Worm (Caenorhabditis elegans) whole organism, L4 larva: Measurements from ENCODE around the gene rpn-9.

Source experiments
- D1046.2 ChIP-seq: fragments of 200-800 bp; sonication (Bioruptor generic); IDR thresholded peaks from 2 replicates; pipeline ENCODE4 v1.3.6; 2022; ENCODE audit warnings: missing genetic modification characterization, missing compliant biosample characterization
- F26F4.8 ChIP-seq: fragments of 200-800 bp; sonication (Bioruptor generic); conservative IDR thresholded peaks from 2 replicates; pipeline ENCODE4 v1.3.6; 2022; ENCODE audit warnings: missing genetic modification characterization, missing compliant biosample characterization
- F49E8.2 ChIP-seq: sonication (generic microtip); optimal IDR thresholded peaks from 2 replicates; lab custom pipeline; 2016; ENCODE audit warnings: missing compliant biosample characterization, mild to moderate bottlenecking, missing genetic modification characterization, borderline replicate concordance
- R02D3.7 ChIP-seq: fragments of 150-350 bp; sonication (generic microtip); optimal IDR thresholded peaks from 3 replicates; lab custom pipeline; 2014; ENCODE audit warnings: missing biosample characterization, missing genetic modification characterization
- Y75B8A.6 ChIP-seq: fragments of 200-800 bp; sonication (Bioruptor generic); IDR thresholded peaks from 2 replicates; pipeline ENCODE4 v1.3.6; 2022; ENCODE audit warnings: missing genetic modification reagents, missing genetic modification characterization, missing compliant biosample characterization
- ZK546.5 ChIP-seq, 2 experiments: sonication (generic microtip); optimal IDR thresholded peaks; 2 replicates each; lab custom pipeline; 2017; ENCODE audit warnings: missing biosample characterization in 2 of 2, missing genetic modification characterization in 2 of 2
- ama-1 ChIP-seq: fragments of 150-350 bp; optimal IDR thresholded peaks from 2 replicates; lab custom pipeline; 2014; ENCODE audit warnings: inconsistent platforms, mixed read lengths
- arid-1 ChIP-seq: fragments of 200-800 bp; sonication (Bioruptor generic); conservative IDR thresholded peaks from 2 replicates; pipeline ENCODE4 v1.3.6; 2022; ENCODE audit warnings: missing genetic modification reagents, missing genetic modification characterization, missing compliant biosample characterization
- ceh-44 ChIP-seq: fragments of 200-800 bp; sonication (Bioruptor generic); IDR thresholded peaks from 2 replicates; pipeline ENCODE4 v1.3.6; 2022; ENCODE audit warnings: missing genetic modification reagents, missing genetic modification characterization, missing compliant biosample characterization
- cey-2 ChIP-seq: sonication (generic microtip); optimal IDR thresholded peaks from 3 replicates; lab custom pipeline; 2017; ENCODE audit warnings: missing genetic modification characterization, mild to moderate bottlenecking, missing compliant biosample characterization, antibody characterized with exemption, borderline replicate concordance; ENCODE audit not compliant: insufficient read depth
- daf-12 ChIP-seq: fragments of 150-350 bp; optimal IDR thresholded peaks from 2 replicates; lab custom pipeline; 2014; ENCODE audit warnings: missing biosample characterization, missing genetic modification reagents, missing genetic modification characterization
- daf-16 ChIP-seq, 3 experiments: sonication (generic microtip); optimal IDR thresholded peaks; 2 replicates each; lab custom pipeline; 2016 to 2017; ENCODE audit warnings: missing genetic modification characterization in 3 of 3, missing genetic modification reagents in 3 of 3, mild to moderate bottlenecking in 2 of 3, missing compliant biosample characterization in 2 of 3, missing biosample characterization in 1 of 3, moderate library complexity in 1 of 3
- dmd-6 ChIP-seq: fragments of 200-800 bp; sonication (Bioruptor generic); IDR thresholded peaks from 2 replicates; pipeline ENCODE4 v1.3.6; 2022; ENCODE audit warnings: missing genetic modification reagents, missing genetic modification characterization, missing compliant biosample characterization
- dpl-1 ChIP-seq: fragments of 150-350 bp; optimal IDR thresholded peaks from 2 replicates; lab custom pipeline; 2014; ENCODE audit warnings: missing biosample characterization, missing genetic modification reagents, missing genetic modification characterization
- dve-1 ChIP-seq: sonication (generic microtip); optimal IDR thresholded peaks from 2 replicates; lab custom pipeline; 2017; ENCODE audit warnings: antibody characterized with exemption, mild to moderate bottlenecking, missing genetic modification characterization, missing compliant biosample characterization; ENCODE audit not compliant: insufficient read depth
- egl-43 ChIP-seq: fragments of 200-800 bp; sonication (Bioruptor generic); IDR thresholded peaks from 2 replicates; pipeline ENCODE4 v1.3.6; 2022; ENCODE audit warnings: missing genetic modification reagents, missing genetic modification characterization, missing compliant biosample characterization
- fkh-10 ChIP-seq: fragments of 150-350 bp; optimal IDR thresholded peaks from 2 replicates; lab custom pipeline; 2014; ENCODE audit warnings: missing biosample characterization, missing genetic modification reagents, missing genetic modification characterization
- hif-1 ChIP-seq, 2 experiments: sonication (generic microtip); optimal IDR thresholded peaks; 2 replicates each; lab custom pipeline; 2016 to 2017; ENCODE audit warnings: missing compliant biosample characterization in 2 of 2, missing genetic modification characterization in 2 of 2, missing genetic modification reagents in 2 of 2, missing genotype in 2 of 2, mild to moderate bottlenecking in 1 of 2
- hlh-11 ChIP-seq: fragments of 200-800 bp; sonication (Bioruptor generic); optimal IDR thresholded peaks from 2 replicates; lab custom pipeline; 2018; ENCODE audit warnings: mild to moderate bottlenecking, missing genetic modification characterization, missing compliant biosample characterization
- hlh-30 ChIP-seq: sonication (generic microtip); optimal IDR thresholded peaks from 2 replicates; lab custom pipeline; 2017; ENCODE audit warnings: antibody characterized with exemption, mild to moderate bottlenecking, missing genetic modification characterization, missing compliant biosample characterization; ENCODE audit not compliant: insufficient read depth
- lim-7 ChIP-seq: fragments of 200-800 bp; sonication (Bioruptor generic); IDR thresholded peaks from 2 replicates; pipeline ENCODE4 v1.3.6; 2022; ENCODE audit warnings: missing genetic modification characterization, missing compliant biosample characterization
- lin-13 ChIP-seq: fragments of 150-350 bp; optimal IDR thresholded peaks from 2 replicates; lab custom pipeline; 2014; ENCODE audit warnings: missing biosample characterization, missing genetic modification reagents, missing genetic modification characterization
- lin-38 ChIP-seq: fragments of 200-800 bp; sonication (Bioruptor generic); IDR thresholded peaks from 2 replicates; pipeline ENCODE4 v1.3.6; 2022; ENCODE audit warnings: missing genetic modification reagents, missing genetic modification characterization, missing compliant biosample characterization
- lin-39 ChIP-seq: fragments of 150-350 bp; optimal IDR thresholded peaks from 2 replicates; lab custom pipeline; 2014; ENCODE audit warnings: missing biosample characterization, missing genetic modification reagents, missing genetic modification characterization
- lir-3 ChIP-seq: sonication (generic microtip); optimal IDR thresholded peaks from 2 replicates; lab custom pipeline; 2016; ENCODE audit warnings: mild to moderate bottlenecking, missing genetic modification characterization, missing compliant biosample characterization
- lsy-2 ChIP-seq, 2 experiments: fragments of 150-350 bp in 1 of 2; sonication (generic microtip) in 1 of 2; optimal IDR thresholded peaks; 2 replicates each; lab custom pipeline; 2014 to 2017; ENCODE audit warnings: missing biosample characterization in 2 of 2, missing genetic modification characterization in 2 of 2
- mdl-1 ChIP-seq, 2 experiments: fragments of 150-350 bp in 1 of 2; sonication (generic microtip) in 1 of 2; optimal IDR thresholded peaks; 2 replicates each; lab custom pipeline; 2014 to 2017; ENCODE audit warnings: missing biosample characterization in 2 of 2, missing genetic modification characterization in 2 of 2
- mep-1 ChIP-seq: fragments of 150-350 bp; sonication (generic microtip); optimal IDR thresholded peaks from 3 replicates; lab custom pipeline; 2014; ENCODE audit warnings: missing biosample characterization, missing genetic modification characterization
- mes-2 ChIP-seq: sonication (generic microtip); optimal IDR thresholded peaks from 2 replicates; lab custom pipeline; 2016; ENCODE audit warnings: missing genotype, mild to moderate bottlenecking, missing genetic modification characterization, missing compliant biosample characterization; ENCODE audit not compliant: poor library complexity, severe bottlenecking
- mxl-3 ChIP-seq: fragments of 200-800 bp; sonication (Bioruptor generic); optimal IDR thresholded peaks from 2 replicates; lab custom pipeline; 2018; ENCODE audit warnings: mild to moderate bottlenecking, missing genetic modification characterization, missing compliant biosample characterization
- nhr-102 ChIP-seq: sonication (generic microtip); optimal IDR thresholded peaks from 2 replicates; lab custom pipeline; 2016; ENCODE audit warnings: mild to moderate bottlenecking, missing genetic modification characterization, moderate library complexity, missing compliant biosample characterization
- nhr-11 ChIP-seq: fragments of 150-350 bp; optimal IDR thresholded peaks from 2 replicates; lab custom pipeline; 2014; ENCODE audit warnings: missing biosample characterization, missing genetic modification characterization
- nhr-25 ChIP-seq: sonication (generic microtip); optimal IDR thresholded peaks from 2 replicates; lab custom pipeline; 2017; ENCODE audit warnings: missing genetic modification characterization, mild to moderate bottlenecking, missing compliant biosample characterization, antibody characterized with exemption, moderate library complexity, borderline replicate concordance; ENCODE audit not compliant: insufficient read depth
- nhr-28 ChIP-seq: fragments of 150-350 bp; optimal IDR thresholded peaks from 2 replicates; lab custom pipeline; 2014; ENCODE audit warnings: missing biosample characterization, missing genetic modification characterization
- nhr-42 ChIP-seq: fragments of 200-800 bp; sonication (Bioruptor generic); IDR thresholded peaks from 2 replicates; pipeline ENCODE4 v1.3.6; 2022; ENCODE audit warnings: missing genetic modification characterization, missing compliant biosample characterization
- nhr-48 ChIP-seq: sonication (generic microtip); optimal IDR thresholded peaks from 2 replicates; lab custom pipeline; 2016; ENCODE audit warnings: mild to moderate bottlenecking, missing genetic modification characterization, missing compliant biosample characterization
- nhr-6 ChIP-seq: fragments of 150-350 bp; optimal IDR thresholded peaks from 2 replicates; lab custom pipeline; 2014; ENCODE audit warnings: missing biosample characterization, missing genetic modification characterization
- nhr-77 ChIP-seq: fragments of 150-350 bp; optimal IDR thresholded peaks from 2 replicates; lab custom pipeline; 2014; ENCODE audit warnings: missing biosample characterization, missing genetic modification characterization
- pha-4 ChIP-seq, 2 experiments: fragments of 150-350 bp in 1 of 2; fragments of 200-800 bp in 1 of 2; sonication (Bioruptor generic) in 1 of 2; IDR thresholded peaks in 1 of 2; optimal IDR thresholded peaks in 1 of 2; 2 replicates each; pipeline versions ENCODE4 v1.3.6 to Lab custom; 2014 to 2022; ENCODE audit warnings: missing genetic modification characterization in 2 of 2, missing genetic modification reagents in 2 of 2, missing biosample characterization in 1 of 2, missing compliant biosample characterization in 1 of 2
- pqm-1 ChIP-seq: sonication (generic microtip); optimal IDR thresholded peaks from 2 replicates; lab custom pipeline; 2017; ENCODE audit warnings: missing biosample characterization, missing genetic modification characterization
- rbr-2 ChIP-seq: sonication (generic microtip); optimal IDR thresholded peaks from 2 replicates; lab custom pipeline; 2016; ENCODE audit warnings: missing genotype, missing genetic modification characterization, missing compliant biosample characterization
- set-16 ChIP-seq: fragments of 200-800 bp; sonication (Bioruptor generic); IDR thresholded peaks from 2 replicates; pipeline ENCODE4 v1.3.6; 2022; ENCODE audit warnings: missing genetic modification reagents, missing genetic modification characterization, missing compliant biosample characterization
- snpc-4 ChIP-seq: fragments of 150-350 bp; optimal IDR thresholded peaks from 2 replicates; lab custom pipeline; 2014; ENCODE audit warnings: missing biosample characterization, missing genetic modification characterization
- unc-130 ChIP-seq: sonication (generic microtip); optimal IDR thresholded peaks from 2 replicates; lab custom pipeline; 2016; ENCODE audit warnings: missing genetic modification reagents, missing genetic modification characterization, missing compliant biosample characterization
- unc-39 ChIP-seq: sonication (generic microtip); optimal IDR thresholded peaks from 2 replicates; lab custom pipeline; 2017; ENCODE audit warnings: missing biosample characterization, missing genetic modification characterization
- zfp-2 ChIP-seq: sonication (generic microtip); optimal IDR thresholded peaks from 2 replicates; lab custom pipeline; 2016; ENCODE audit warnings: mild to moderate bottlenecking, missing genetic modification characterization, missing compliant biosample characterization
- zfp-3 ChIP-seq: fragments of 200-800 bp; sonication (Bioruptor generic); conservative IDR thresholded peaks from 2 replicates; pipeline ENCODE4 v1.3.6; 2022; ENCODE audit warnings: missing genetic modification reagents, missing genetic modification characterization, missing compliant biosample characterization

The rpn-9 gene

DNA sequence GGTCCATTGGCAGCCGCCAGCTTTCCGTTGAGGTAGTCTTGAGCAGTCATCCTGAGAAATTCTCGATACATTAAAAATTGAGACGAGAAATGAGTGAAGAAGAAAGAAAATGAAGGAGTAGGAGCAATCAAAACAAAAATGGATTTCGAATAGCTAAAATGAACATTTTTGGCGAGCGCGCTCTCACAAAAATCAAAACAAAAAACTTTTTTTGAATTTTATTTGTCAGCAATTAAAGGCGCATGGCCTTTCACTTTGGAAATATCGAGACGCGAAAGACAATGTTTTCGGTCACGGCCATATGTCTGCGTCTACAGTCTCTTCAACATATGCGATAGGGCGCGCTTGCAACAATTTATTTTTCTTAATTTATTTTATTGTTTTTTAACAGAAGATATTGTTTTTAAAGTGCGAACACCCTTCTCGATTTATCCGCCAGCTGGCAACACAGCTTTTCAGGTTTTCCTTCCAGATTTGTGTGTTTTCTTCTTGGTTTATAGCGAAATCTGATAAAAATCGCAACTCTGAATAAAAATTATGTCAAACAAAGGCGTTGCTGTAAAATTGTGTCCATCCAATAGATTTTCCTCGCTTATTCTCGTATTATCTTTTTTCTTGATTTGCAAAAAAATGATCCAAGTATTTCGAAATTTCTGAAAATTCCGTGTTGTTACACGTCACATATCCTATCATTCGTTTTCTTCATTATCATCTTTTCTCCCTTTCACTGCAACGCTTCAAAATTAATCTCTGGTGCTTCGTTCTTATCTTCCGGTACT, at the start of gene rpn-9, which contains the start of gene T06D8.9:
Gene rpn-9, minus strand, starts transcription at position 51 of the 779 bp plus-strand sequence.
Gene T06D8.9, plus strand, starts transcription at position 729 of the 779 bp plus-strand sequence.
- TF ChIP-seq lin-13 (GFP tag; lab: Kevin White, UChicago) (peak; percentile 87), nhr-77 (tag; lab: Kevin White, UChicago) (peak; percentile 72), pha-4 (GFP tag; IDR thresholded peaks at IDR 0.05; lab: Robert Waterston, UW) (no peak), pha-4 (tag; optimal IDR thresholded peaks at IDR 0.05; lab: Kevin White, UChicago) (peak; percentile 98), nhr-28 (tag; lab: Kevin White, UChicago) (peak; percentile 61), nhr-25 (tag; lab: Kevin White, UChicago) (no peak), lir-3 (no peak), dpl-1 (GFP tag; lab: Kevin White, UChicago) (peak; percentile 71), nhr-6 (tag; lab: Kevin White, UChicago) (peak; percentile 36), mdl-1 (tag; optimal IDR thresholded peaks at IDR 0.05; lab: Kevin White, UChicago) (peak in 1 of 2 experiments; percentile 61), dmd-6 (GFP tag; lab: Robert Waterston, UW) (peak; percentile 48; the same call in 1 of the 2 replicates), nhr-48 (tag; lab: Kevin White, UChicago) (no peak), zfp-3 (GFP tag; lab: Robert Waterston, UW) (no peak), zfp-2 (tag; lab: Kevin White, UChicago) (no peak), arid-1 (peak; percentile 66; the same call in 1 of the 2 replicates), R02D3.7 (tag; lab: Kevin White, UChicago) (no peak), unc-130 (GFP tag; lab: Kevin White, UChicago) (peak; percentile 92), mep-1 (tag; lab: Kevin White, UChicago) (peak; percentile 91), pqm-1 (tag; lab: Kevin White, UChicago) (peak; percentile 4), hif-1 (tag; optimal IDR thresholded peaks at IDR 0.05; lab: Kevin White, UChicago) (peak in 1 of 2 experiments; percentile 68), F49E8.2 (peak; percentile 14), ceh-44 (GFP tag; lab: Robert Waterston, UW) (peak; percentile 41; the same call in 1 of the 2 replicates), rbr-2 (tag; lab: Kevin White, UChicago) (peak; percentile 70), unc-39 (no peak), nhr-102 (tag; lab: Kevin White, UChicago) (peak; percentile 36), ama-1 (lab: Kevin White, UChicago) (peak; percentile 37), nhr-11 (peak; percentile 40), hlh-30 (peak; percentile 92), lsy-2 (tag; optimal IDR thresholded peaks at IDR 0.05; lab: Kevin White, UChicago) (peak; percentile 25 to 93), daf-16 (GFP tag; optimal IDR thresholded peaks at IDR 0.05; lab: Kevin White, UChicago) (peak in 1 of 2 experiments; percentile 30), daf-16 (tag; optimal IDR thresholded peaks at IDR 0.05; lab: Kevin White, UChicago) (peak; percentile 73), lin-38 (peak; percentile 97), lim-7 (GFP tag; lab: Robert Waterston, UW) (no peak), fkh-10 (GFP tag; lab: Kevin White, UChicago) (peak; percentile 19), dve-1 (peak; percentile 81), mes-2 (tag; lab: Kevin White, UChicago) (peak; percentile 92), Y75B8A.6 (no peak), snpc-4 (tag; lab: Kevin White, UChicago) (peak; percentile 35), hlh-11 (tag; lab: Kevin White, UChicago) (peak; percentile 77)

DNA sequence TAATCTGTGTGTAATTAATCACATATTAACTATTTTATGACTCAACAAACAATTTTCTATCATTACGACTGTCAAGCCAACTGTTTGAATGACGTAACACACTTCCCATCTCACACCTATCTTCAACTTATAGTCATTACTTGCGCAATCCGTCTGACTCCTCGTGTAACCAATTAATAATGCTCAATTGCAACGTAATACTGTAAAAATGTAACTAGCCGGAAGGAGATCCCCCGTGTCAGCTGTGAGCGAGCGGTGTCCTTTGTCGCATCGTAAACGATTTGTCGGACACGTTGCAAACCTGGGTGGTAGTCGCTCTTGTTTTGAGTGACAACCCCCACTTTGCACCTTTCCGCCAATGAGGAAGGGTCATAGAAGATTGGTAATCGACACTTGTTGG, 49.4 kb upstream of the rpn-9 start:
- TF ChIP-seq egl-43 (no peak), cey-2 (tag; lab: Kevin White, UChicago) (no peak), mes-2 (tag; lab: Kevin White, UChicago) (no peak), F26F4.8 (GFP tag; lab: Robert Waterston, UW) (no peak), set-16 (GFP tag; lab: Robert Waterston, UW) (no peak), daf-12 (tag; lab: Kevin White, UChicago) (no peak), nhr-42 (GFP tag; lab: Robert Waterston, UW) (no peak), lin-39 (tag; lab: Kevin White, UChicago) (no peak), lin-38 (no peak), D1046.2 (GFP tag; lab: Robert Waterston, UW) (no peak), pqm-1 (tag; lab: Kevin White, UChicago) (no peak), ZK546.5 (tag; optimal IDR thresholded peaks at IDR 0.05; lab: Kevin White, UChicago) (no peak), mxl-3 (no peak), unc-39 (no peak)
